Worm (Caenorhabditis elegans): ENCODE data around the gene C07A9.10.

- TF ChIP-seq nhr-11 (tag; optimal IDR thresholded peaks at IDR 0.05) = no peak
- no peak for TF ChIP-seq egl-27 (tag; optimal IDR thresholded peaks at IDR 0.05)
- no peak for TF ChIP-seq fkh-10 (GFP tag; optimal IDR thresholded peaks at IDR 0.05)
- no peak for TF ChIP-seq nhr-77 (tag; optimal IDR thresholded peaks at IDR 0.05)
- no peak for TF ChIP-seq skn-1 (tag; optimal IDR thresholded peaks at IDR 0.05)
- TF ChIP-seq elt-3 (tag; optimal IDR thresholded peaks at IDR 0.05) = no peak
- no peak for TF ChIP-seq unc-62 (GFP tag; optimal IDR thresholded peaks at IDR 0.05)
- TF ChIP-seq unc-39 (tag; optimal IDR thresholded peaks at IDR 0.05) = no peak
- no peak for TF ChIP-seq lin-39 (tag; optimal IDR thresholded peaks at IDR 0.05)
- TF ChIP-seq snpc-4 (tag; optimal IDR thresholded peaks at IDR 0.05) = no peak
Measured at ce11 chrIII:9733333-9733732, 47.5 kb upstream of the C07A9.10 start.
